Fruit fly (Drosophila melanogaster) whole organism, embryonic: Measurements from ENCODE around the gene CG18095.

Experiments used
- Atf-2 ChIP-seq: fragments of 200-800 bp; sonication (Bioruptor generic); optimal IDR thresholded peaks from 2 replicates; lab custom pipeline; 2016; ENCODE audit warnings: missing biosample characterization, missing genetic modification characterization
- CG10321 ChIP-seq: fragments of 200-800 bp; sonication (Bioruptor generic); IDR thresholded peaks from 2 replicates; pipeline ENCODE4 v1.3.6; 2022; ENCODE audit warnings: missing biosample characterization, missing genetic modification characterization
- CG10565 ChIP-seq: fragments of 200-800 bp; sonication (Bioruptor generic); optimal IDR thresholded peaks from 3 replicates; lab custom pipeline; 2016; ENCODE audit warnings: missing biosample characterization, mild to moderate bottlenecking, missing genetic modification characterization
- CG11247 ChIP-seq: fragments of 200-800 bp; sonication (Bioruptor generic); IDR thresholded peaks from 2 replicates; pipeline ENCODE4 v1.3.6; 2022; ENCODE audit warnings: missing biosample characterization, missing genetic modification characterization
- CG11723 ChIP-seq: fragments of 200-800 bp; sonication (Bioruptor generic); optimal IDR thresholded peaks from 2 replicates; lab custom pipeline; 2017; ENCODE audit warnings: missing biosample characterization, mild to moderate bottlenecking, missing genetic modification characterization
- CG13424 ChIP-seq: fragments of 200-800 bp; sonication (Bioruptor generic); optimal IDR thresholded peaks from 2 replicates; lab custom pipeline; 2019; ENCODE audit warnings: missing biosample characterization, mild to moderate bottlenecking, missing genetic modification characterization, moderate library complexity
- CG13775 ChIP-seq: fragments of 200-800 bp; sonication (Bioruptor generic); optimal IDR thresholded peaks from 3 replicates; lab custom pipeline; 2017; ENCODE audit warnings: missing biosample characterization, mild to moderate bottlenecking, missing genetic modification characterization
- CG16815 ChIP-seq: fragments of 200-800 bp; sonication (Bioruptor generic); optimal IDR thresholded peaks from 3 replicates; lab custom pipeline; 2017; ENCODE audit warnings: missing biosample characterization, mild to moderate bottlenecking, missing genetic modification characterization
- CG17186 ChIP-seq: fragments of 200-800 bp; sonication (Bioruptor generic); optimal IDR thresholded peaks from 3 replicates; lab custom pipeline; 2017; ENCODE audit warnings: missing biosample characterization, missing genetic modification reagents, missing genetic modification characterization
- CG17612 ChIP-seq: fragments of 200-800 bp; sonication (Bioruptor generic); IDR thresholded peaks from 2 replicates; pipeline ENCODE4 v1.3.6; 2022; ENCODE audit warnings: missing biosample characterization, missing genetic modification characterization
- CG2889 ChIP-seq: fragments of 200-800 bp; sonication (Bioruptor generic); IDR thresholded peaks from 3 replicates; pipeline ENCODE4 v1.3.6; 2022; ENCODE audit warnings: missing biosample characterization, missing genetic modification characterization
- CG30431 ChIP-seq: fragments of 200-800 bp; sonication (Bioruptor generic); optimal IDR thresholded peaks from 2 replicates; lab custom pipeline; 2017; ENCODE audit warnings: missing biosample characterization, missing genetic modification characterization
- CG4282 ChIP-seq: fragments of 200-800 bp; sonication (Bioruptor generic); optimal IDR thresholded peaks from 2 replicates; lab custom pipeline; 2016; ENCODE audit warnings: missing biosample characterization, missing genetic modification characterization
- CG6765 ChIP-seq: fragments of 200-800 bp; sonication (Bioruptor generic); optimal IDR thresholded peaks from 3 replicates; lab custom pipeline; 2017; ENCODE audit warnings: missing biosample characterization, mild to moderate bottlenecking, missing genetic modification characterization
- CG9215 ChIP-seq: fragments of 200-800 bp; sonication (Bioruptor generic); IDR thresholded peaks from 2 replicates; pipeline ENCODE4 v1.3.6; 2022; ENCODE audit warnings: missing biosample characterization, missing genetic modification characterization
- CG9797 ChIP-seq: fragments of 200-800 bp; sonication (Bioruptor generic); optimal IDR thresholded peaks from 3 replicates; lab custom pipeline; 2018; ENCODE audit warnings: missing biosample characterization, mild to moderate bottlenecking, missing genetic modification characterization
- Chrac-16 ChIP-seq: fragments of 200-800 bp; sonication (Bioruptor generic); optimal IDR thresholded peaks from 3 replicates; lab custom pipeline; 2016; ENCODE audit warnings: missing biosample characterization, missing genetic modification characterization
- E2f1 ChIP-seq: fragments of 200-800 bp; sonication (Bioruptor generic); IDR thresholded peaks from 2 replicates; pipeline ENCODE4 v1.3.6; 2022; ENCODE audit warnings: missing biosample characterization, missing genetic modification characterization
- Eip74EF ChIP-seq, 2 experiments: fragments of 200-800 bp in 1 of 2; fragments of >200 bp in 1 of 2; sonication (Bioruptor generic) in 1 of 2; optimal IDR thresholded peaks; 2 replicates each; lab custom pipeline; 2017 to 2019; ENCODE audit warnings: missing biosample characterization in 2 of 2, missing genetic modification characterization in 2 of 2, mild to moderate bottlenecking in 1 of 2, moderate library complexity in 1 of 2
- HLH3B ChIP-seq: fragments of 200-800 bp; sonication (Bioruptor generic); IDR thresholded peaks from 2 replicates; pipeline ENCODE4 v1.3.6; 2022; ENCODE audit warnings: missing biosample characterization, missing genetic modification characterization
- HmgD ChIP-seq: fragments of 200-800 bp; sonication (Bioruptor generic); optimal IDR thresholded peaks from 3 replicates; lab custom pipeline; 2016; ENCODE audit warnings: missing biosample characterization, missing genetic modification characterization
- Hmx ChIP-seq: fragments of 200-800 bp; sonication (Bioruptor generic); optimal IDR thresholded peaks from 2 replicates; lab custom pipeline; 2016; ENCODE audit warnings: missing biosample characterization, missing genetic modification characterization
- Kr ChIP-seq: fragments of 200-800 bp; sonication (Bioruptor generic); optimal IDR thresholded peaks from 2 replicates; lab custom pipeline; 2017; ENCODE audit warnings: missing biosample characterization, mild to moderate bottlenecking, missing genetic modification characterization
- Mad ChIP-seq: fragments of 200-800 bp; sonication (Bioruptor generic); optimal IDR thresholded peaks from 2 replicates; lab custom pipeline; 2016; ENCODE audit warnings: missing biosample characterization, missing genetic modification characterization
- Nf-YA ChIP-seq: fragments of 200-800 bp; sonication (Bioruptor generic); IDR thresholded peaks from 2 replicates; pipeline ENCODE4 v1.3.6; 2022; ENCODE audit warnings: missing biosample characterization, missing genetic modification characterization
- NfI ChIP-seq: fragments of 200-800 bp; sonication (Bioruptor generic); optimal IDR thresholded peaks from 3 replicates; lab custom pipeline; 2018; ENCODE audit warnings: missing biosample characterization, mild to moderate bottlenecking, missing genetic modification characterization, moderate library complexity
- Rfx ChIP-seq: fragments of 200-800 bp; sonication (Bioruptor generic); IDR thresholded peaks from 2 replicates; pipeline ENCODE4 v1.3.6; 2022; ENCODE audit warnings: missing biosample characterization, missing genetic modification characterization
- Scr ChIP-seq: fragments of 200-800 bp; sonication (Bioruptor generic); IDR thresholded peaks from 2 replicates; pipeline ENCODE4 v1.3.6; 2022; ENCODE audit warnings: missing biosample characterization, missing genetic modification characterization; ENCODE audit not compliant: partially characterized antibody
- abd-A ChIP-seq: fragments of 200-800 bp; sonication (Bioruptor generic); optimal IDR thresholded peaks from 3 replicates; lab custom pipeline; 2019; ENCODE audit warnings: missing biosample characterization, mild to moderate bottlenecking, missing genetic modification characterization, moderate library complexity
- bowl ChIP-seq: fragments of 200-800 bp; sonication (Bioruptor generic); IDR thresholded peaks from 2 replicates; pipeline ENCODE4 v1.3.6; 2022; ENCODE audit warnings: missing biosample characterization, missing genetic modification characterization
- cas ChIP-seq: fragments of 200-800 bp; sonication (Bioruptor generic); IDR thresholded peaks from 2 replicates; pipeline ENCODE4 v1.3.6; 2022; ENCODE audit warnings: missing biosample characterization, missing genetic modification characterization
- chif ChIP-seq, 2 experiments: fragments of 200-800 bp; sonication (Bioruptor generic); optimal IDR thresholded peaks; 3 replicates each; lab custom pipeline; 2016; ENCODE audit warnings: missing biosample characterization in 2 of 2, missing genetic modification characterization in 2 of 2
- ci ChIP-seq: fragments of 200-800 bp; sonication (Bioruptor generic); IDR thresholded peaks from 3 replicates; pipeline ENCODE4 v1.3.6; 2022; ENCODE audit warnings: missing biosample characterization, missing genetic modification characterization
- crp ChIP-seq, 2 experiments: fragments of 200-800 bp; sonication (Bioruptor generic); optimal IDR thresholded peaks; 2 replicates in 1 of 2; 3 replicates in 1 of 2; lab custom pipeline; 2017; ENCODE audit warnings: missing biosample characterization in 2 of 2, missing genetic modification characterization in 2 of 2, mild to moderate bottlenecking in 1 of 2, moderate library complexity in 1 of 2
- en ChIP-seq: fragments of 200-800 bp; sonication (Bioruptor generic); optimal IDR thresholded peaks from 2 replicates; lab custom pipeline; 2016; ENCODE audit warnings: missing biosample characterization, missing genetic modification characterization
- hbn ChIP-seq: fragments of 200-800 bp; sonication (Bioruptor generic); IDR thresholded peaks from 2 replicates; pipeline ENCODE4 v1.3.6; 2022; ENCODE audit warnings: missing biosample characterization, missing genetic modification characterization; ENCODE audit not compliant: partially characterized antibody
- jigr1 ChIP-seq: fragments of 200-800 bp; sonication (Bioruptor generic); IDR thresholded peaks from 3 replicates; pipeline ENCODE4 v1.3.6; 2022; ENCODE audit warnings: missing biosample characterization, missing genetic modification characterization
- kah ChIP-seq: fragments of 200-800 bp; sonication (Bioruptor generic); optimal IDR thresholded peaks from 2 replicates; lab custom pipeline; 2018; ENCODE audit warnings: missing biosample characterization, mild to moderate bottlenecking, missing genetic modification characterization
- pb ChIP-seq: fragments of 200-800 bp; sonication (Bioruptor generic); optimal IDR thresholded peaks from 3 replicates; lab custom pipeline; 2016; ENCODE audit warnings: missing biosample characterization, missing genetic modification characterization
- phol ChIP-seq: fragments of 200-800 bp; sonication (Bioruptor generic); optimal IDR thresholded peaks from 3 replicates; lab custom pipeline; 2018; ENCODE audit warnings: missing biosample characterization, mild to moderate bottlenecking, missing genetic modification characterization, moderate library complexity
- pnt ChIP-seq: fragments of 200-800 bp; sonication (Bioruptor generic); optimal IDR thresholded peaks from 3 replicates; lab custom pipeline; 2016; ENCODE audit warnings: missing biosample characterization, missing genetic modification characterization
- prd ChIP-seq, 3 experiments: fragments of >200 bp in 2 of 3; fragments of 200-800 bp in 1 of 3; sonication (Bioruptor generic) in 1 of 3; optimal IDR thresholded peaks in 2 of 3; IDR thresholded peaks in 1 of 3; 2 replicates in 2 of 3; 3 replicates in 1 of 3; pipeline versions ENCODE4 v1.3.6 to Lab custom; 2017 to 2022; ENCODE audit warnings: missing biosample characterization in 1 of 3, missing genetic modification characterization in 1 of 3
- pum ChIP-seq: fragments of 200-800 bp; sonication (Bioruptor generic); optimal IDR thresholded peaks from 2 replicates; lab custom pipeline; 2016; ENCODE audit warnings: missing biosample characterization, missing genetic modification characterization
- sc ChIP-seq, 3 experiments: fragments of >200 bp in 2 of 3; fragments of 200-800 bp in 1 of 3; sonication (Bioruptor generic) in 1 of 3; optimal IDR thresholded peaks; 2 replicates in 2 of 3; 3 replicates in 1 of 3; lab custom pipeline; 2017; ENCODE audit warnings: mild to moderate bottlenecking in 1 of 3, missing biosample characterization in 1 of 3, missing genetic modification characterization in 1 of 3, missing genetic modification reagents in 1 of 3
- slou ChIP-seq: fragments of 200-800 bp; sonication (Bioruptor generic); optimal IDR thresholded peaks from 3 replicates; lab custom pipeline; 2016; ENCODE audit warnings: missing biosample characterization, missing genetic modification characterization
- vfl ChIP-seq: fragments of 200-800 bp; sonication (Bioruptor generic); optimal IDR thresholded peaks from 2 replicates; lab custom pipeline; 2016; ENCODE audit warnings: missing biosample characterization, missing genetic modification characterization
- wek ChIP-seq: fragments of 200-800 bp; sonication (Bioruptor generic); optimal IDR thresholded peaks from 3 replicates; lab custom pipeline; 2018; ENCODE audit warnings: missing biosample characterization, mild to moderate bottlenecking, missing genetic modification characterization, moderate library complexity
- zf30C ChIP-seq: fragments of 200-800 bp; sonication (Bioruptor generic); optimal IDR thresholded peaks from 3 replicates; lab custom pipeline; 2018; ENCODE audit warnings: missing biosample characterization, mild to moderate bottlenecking, missing genetic modification characterization

The CG18095 gene

dm6 chr2L:14024051-14024745 is 7.1 kb downstream of the CG18095 start (continued):
- TF ChIP-seq crp (GFP tag; optimal IDR thresholded peaks at IDR 0.05; lab: Kevin White, UChicago) (peak; percentile 17 to 80), CG10321 (peak; percentile 89), kah (GFP tag; lab: Kevin White, UChicago) (peak; percentile 98), CG16815 (peak; percentile 91), CG10565 (GFP tag; lab: Kevin White, UChicago) (peak; percentile 99), Chrac-16 (GFP tag; lab: Kevin White, UChicago) (peak; percentile 88), CG17612 (GFP tag; lab: Robert Waterston, UW) (peak; percentile 97), abd-A (tag; lab: Kevin White, UChicago) (peak; percentile 99), phol (tag; lab: Kevin White, UChicago) (peak; percentile 74), HLH3B (GFP tag; lab: Robert Waterston, UW) (peak; percentile 99), en (GFP tag; lab: Kevin White, UChicago) (peak; percentile 99), zf30C (GFP tag; lab: Kevin White, UChicago) (peak; percentile 71), cas (GFP tag; lab: Robert Waterston, UW) (peak; percentile 95), CG13424 (peak; percentile 98), Eip74EF (GFP tag; optimal IDR thresholded peaks at IDR 0.05; lab: Kevin White, UChicago) (peak in 1 of 2 experiments; percentile 99), CG2889 (peak; percentile 95), ci (GFP tag; lab: Robert Waterston, UW) (peak; percentile 100), prd (optimal IDR thresholded peaks at IDR 0.05; lab: Kevin White, UChicago) (no peak), prd (GFP tag; IDR thresholded peaks at IDR 0.05; lab: Robert Waterston, UW) (peak; percentile 95), jigr1 (GFP tag; lab: Robert Waterston, UW) (peak; percentile 76), CG30431 (GFP tag; lab: Kevin White, UChicago) (peak; percentile 99), chif (GFP tag; optimal IDR thresholded peaks at IDR 0.05; lab: Kevin White, UChicago) (peak; percentile 99 to 100), Hmx (GFP tag; lab: Kevin White, UChicago) (peak; percentile 73), Rfx (peak; percentile 98), hbn (GFP tag; lab: Robert Waterston, UW) (no peak), CG11247 (peak; percentile 99), Atf-2 (GFP tag; lab: Kevin White, UChicago) (peak; percentile 99), pnt (GFP tag; lab: Kevin White, UChicago) (peak; percentile 99), vfl (GFP tag; lab: Kevin White, UChicago) (peak; percentile 95), CG9215 (GFP tag; lab: Robert Waterston, UW) (peak; percentile 83), CG4282 (GFP tag; lab: Kevin White, UChicago) (peak; percentile 98), pb (GFP tag; lab: Kevin White, UChicago) (peak; percentile 99), wek (peak; percentile 100), HmgD (GFP tag; lab: Kevin White, UChicago) (peak; percentile 99), sc (optimal IDR thresholded peaks at IDR 0.05; lab: Kevin White, UChicago) (no peak), sc (GFP tag; optimal IDR thresholded peaks at IDR 0.05; lab: Kevin White, UChicago) (peak; percentile 100), CG6765 (GFP tag; lab: Kevin White, UChicago) (peak; percentile 99), bowl (GFP tag; lab: Robert Waterston, UW) (peak; percentile 96), E2f1 (GFP tag; lab: Robert Waterston, UW) (peak; percentile 97), Mad (GFP tag; lab: Kevin White, UChicago) (peak; percentile 99), CG13775 (GFP tag; lab: Kevin White, UChicago) (peak; percentile 96), CG11723 (GFP tag; lab: Kevin White, UChicago) (peak; percentile 100), Kr (GFP tag; lab: Kevin White, UChicago) (peak; percentile 100), CG9797 (GFP tag; lab: Kevin White, UChicago) (peak; percentile 85), Nf-YA (GFP tag; lab: Robert Waterston, UW) (peak; percentile 99), pum (GFP tag; lab: Kevin White, UChicago) (peak; percentile 97), CG17186 (GFP tag; lab: Kevin White, UChicago) (peak; percentile 98), Scr (GFP tag; lab: Robert Waterston, UW) (no peak; the same call in 1 of the 2 replicates), NfI (peak; percentile 97), slou (peak; percentile 99)
